Worm (Caenorhabditis elegans): Measurements from ENCODE around the gene akt-1.

akt-1 gene

DNA sequence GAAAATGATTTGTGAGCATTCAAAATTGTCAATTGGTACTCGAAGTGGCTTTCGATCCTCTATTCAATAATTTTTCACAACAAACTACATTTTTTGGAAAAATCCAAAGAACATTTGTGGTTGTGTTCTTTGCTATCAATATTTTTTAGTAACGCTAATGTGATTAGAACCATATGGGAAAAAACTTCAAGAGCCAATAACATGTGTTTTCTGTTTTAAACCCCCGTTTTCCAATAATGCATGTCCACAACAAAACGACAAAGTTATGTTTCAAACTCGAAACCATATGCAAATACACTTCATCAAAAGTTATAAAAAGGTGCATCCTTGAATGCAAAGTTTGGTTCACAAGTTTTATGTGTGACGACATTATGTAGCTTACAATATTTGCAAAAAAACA is 37.1 kb downstream of the akt-1 start:
- no peak for TF ChIP-seq D2030.7 (GFP tag; IDR thresholded peaks at IDR 0.05)
- no peak for TF ChIP-seq rcor-1 (GFP tag; IDR thresholded peaks at IDR 0.05)
- no peak for TF ChIP-seq zim-3 (tag; optimal IDR thresholded peaks at IDR 0.05)
- TF ChIP-seq K12H6.12 (tag; optimal IDR thresholded peaks at IDR 0.05), result no peak
- TF ChIP-seq xnd-1 (tag; optimal IDR thresholded peaks at IDR 0.05), result no peak
- no peak for TF ChIP-seq madf-10 (tag; optimal IDR thresholded peaks at IDR 0.05)
- TF ChIP-seq lsl-1 (GFP tag; optimal IDR thresholded peaks at IDR 0.05), result no peak
- no peak for TF ChIP-seq snpc-1.1 (tag; optimal IDR thresholded peaks at IDR 0.05; ENCODE audit: insufficient read depth)
- no peak for TF ChIP-seq repo-1 (tag; optimal IDR thresholded peaks at IDR 0.05)
- no peak for TF ChIP-seq Y67H2A.10 (GFP tag; conservative IDR thresholded peaks at IDR 0.05)
- no peak for TF ChIP-seq ztf-22 (GFP tag; optimal IDR thresholded peaks at IDR 0.05)
- TF ChIP-seq dpl-1 (GFP tag; optimal IDR thresholded peaks at IDR 0.05), result no peak
- no peak for TF ChIP-seq ceh-27 (GFP tag; optimal IDR thresholded peaks at IDR 0.05)
- no peak for TF ChIP-seq unc-62 (GFP tag; optimal IDR thresholded peaks at IDR 0.05)
- no peak for TF ChIP-seq K11D2.4 (GFP tag; IDR thresholded peaks at IDR 0.05)
- no peak for TF ChIP-seq attf-6 (GFP tag; IDR thresholded peaks at IDR 0.05)
- no peak for TF ChIP-seq hrde-1 (tag; optimal IDR thresholded peaks at IDR 0.05; ENCODE audit: borderline replicate concordance)
- no peak for TF ChIP-seq ceh-58 (GFP tag; IDR thresholded peaks at IDR 0.05)
- TF ChIP-seq let-607 (tag; optimal IDR thresholded peaks at IDR 0.05), result no peak
- no peak for TF ChIP-seq hmg-1.2 (GFP tag; IDR thresholded peaks at IDR 0.05)

DNA sequence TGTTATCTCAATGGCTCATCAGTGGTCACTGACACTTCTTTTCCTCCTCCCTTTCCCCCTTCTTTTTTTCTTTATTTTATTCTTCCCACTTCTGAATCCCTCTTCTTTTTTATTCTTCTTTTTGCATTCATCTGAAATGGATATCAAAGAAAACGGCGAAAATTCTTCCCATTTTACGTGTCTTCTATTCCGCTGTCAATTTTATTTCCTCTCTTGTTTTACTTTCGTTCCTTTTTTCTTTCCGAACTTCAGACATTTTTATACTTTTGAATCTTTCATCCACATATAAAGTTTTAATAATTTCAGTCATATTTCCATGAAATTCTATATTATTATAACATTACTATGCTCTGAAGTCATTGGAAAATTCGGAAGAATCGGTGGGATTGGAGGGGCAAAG is 38.6 kb downstream of the akt-1 start, which contains the start of gene B0024.3:
B0024.3 (plus strand) TSS at position 301 of the 400 bp plus-strand sequence.
- TF ChIP-seq hmg-1.2 (GFP tag; IDR thresholded peaks at IDR 0.05) (no peak), nhr-80 (tag; optimal IDR thresholded peaks at IDR 0.05) (no peak), sea-2 (GFP tag; IDR thresholded peaks at IDR 0.05) (no peak), pbrm-1 (GFP tag; IDR thresholded peaks at IDR 0.05) (no peak), snpc-3.4 (tag; optimal IDR thresholded peaks at IDR 0.05) (no peak), lsy-27 (tag; optimal IDR thresholded peaks at IDR 0.05; ENCODE audit: borderline replicate concordance, insufficient read depth) (no peak), egl-44 (GFP tag; IDR thresholded peaks at IDR 0.05) (no peak), gei-17 (GFP tag; optimal IDR thresholded peaks at IDR 0.05) (no peak), attf-3 (GFP tag; conservative IDR thresholded peaks at IDR 0.05) (no peak), snpc-1.1 (tag; optimal IDR thresholded peaks at IDR 0.05; ENCODE audit: insufficient read depth) (no peak), hlh-12 (tag; optimal IDR thresholded peaks at IDR 0.05) (no peak), repo-1 (tag; optimal IDR thresholded peaks at IDR 0.05) (no peak), fkh-3 (tag; optimal IDR thresholded peaks at IDR 0.05) (no peak), hrde-1 (tag; optimal IDR thresholded peaks at IDR 0.05; ENCODE audit: borderline replicate concordance) (no peak), F23B12.7 (tag; optimal IDR thresholded peaks at IDR 0.05; ENCODE audit: insufficient read depth) (no peak), mcd-1 (GFP tag; IDR thresholded peaks at IDR 0.05) (no peak), ets-4 (GFP tag; optimal IDR thresholded peaks at IDR 0.05) (no peak)

DNA sequence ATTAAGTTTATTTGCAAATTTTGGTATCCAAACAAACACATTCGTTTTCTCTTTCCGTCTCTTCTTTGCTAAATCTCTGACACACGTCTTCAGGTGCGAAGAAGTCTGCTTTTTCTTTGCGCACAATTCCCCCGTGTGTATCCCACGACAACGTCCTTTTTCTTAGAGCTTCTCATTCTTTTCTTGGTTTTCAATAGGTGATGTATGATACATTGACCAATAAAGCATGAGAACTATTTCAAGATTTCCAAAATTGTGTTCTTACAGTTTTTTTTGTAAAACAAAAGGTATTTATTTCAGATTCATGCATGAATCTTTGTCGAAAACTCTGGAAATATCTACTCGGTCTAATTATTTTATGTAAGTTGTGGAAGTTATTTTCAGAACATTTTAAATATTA is 41.0 kb downstream of the akt-1 start, which contains the start of gene B0024.15:
B0024.15 (plus strand) TSS at position 301 of the 400 bp plus-strand sequence.
- TF ChIP-seq ztf-18 (tag; optimal IDR thresholded peaks at IDR 0.05), result no peak
- no peak for TF ChIP-seq madf-3 (GFP tag; IDR thresholded peaks at IDR 0.05)
- TF ChIP-seq atf-7 (tag; optimal IDR thresholded peaks at IDR 0.05), result no peak
- TF ChIP-seq madf-10 (tag; optimal IDR thresholded peaks at IDR 0.05), result no peak
- no peak for TF ChIP-seq T07F8.4 (tag; optimal IDR thresholded peaks at IDR 0.05)
- no peak for TF ChIP-seq nfya-1 (tag; optimal IDR thresholded peaks at IDR 0.05; ENCODE audit: borderline replicate concordance, insufficient read depth)
- TF ChIP-seq Y56A3A.18 (GFP tag; IDR thresholded peaks at IDR 0.05), result no peak
- TF ChIP-seq him-1 (tag; optimal IDR thresholded peaks at IDR 0.05), result no peak
- no peak for TF ChIP-seq ceh-79 (tag; optimal IDR thresholded peaks at IDR 0.05)
- no peak for TF ChIP-seq hlh-12 (tag; optimal IDR thresholded peaks at IDR 0.05)
- TF ChIP-seq lin-26 (GFP tag; IDR thresholded peaks at IDR 0.05), result no peak
- no peak for TF ChIP-seq snpc-1.1 (tag; optimal IDR thresholded peaks at IDR 0.05; ENCODE audit: insufficient read depth)
- no peak for TF ChIP-seq snpc-3.4 (tag; optimal IDR thresholded peaks at IDR 0.05)
- TF ChIP-seq B0019.2 (GFP tag; conservative IDR thresholded peaks at IDR 0.05), result no peak
- no peak for TF ChIP-seq aptf-2 (GFP tag; conservative IDR thresholded peaks at IDR 0.05)
- no peak for TF ChIP-seq madf-6 (GFP tag; IDR thresholded peaks at IDR 0.05)
- no peak for TF ChIP-seq hrde-1 (tag; optimal IDR thresholded peaks at IDR 0.05; ENCODE audit: borderline replicate concordance)
- TF ChIP-seq nhr-27 (tag; optimal IDR thresholded peaks at IDR 0.05), result no peak

Data from whole organism, young adult.